Worm (Caenorhabditis elegans) whole organism, L1 larva: Measurements from ENCODE around the gene C09F12.3.

ENCODE experiments used
- C04F5.9 ChIP-seq: sonication (generic microtip); optimal IDR thresholded peaks from 2 replicates; lab custom pipeline; 2016; ENCODE audit warnings: missing genetic modification characterization, missing compliant biosample characterization
- C16A3.4 ChIP-seq: fragments of 150-350 bp; optimal IDR thresholded peaks from 2 replicates; lab custom pipeline; 2014; ENCODE audit warnings: missing biosample characterization, missing genetic modification characterization
- F16B12.6 ChIP-seq: fragments of 150-350 bp; optimal IDR thresholded peaks from 2 replicates; lab custom pipeline; 2014; ENCODE audit warnings: missing biosample characterization, missing genetic modification characterization
- Y116A8C.19 ChIP-seq: sonication (generic microtip); optimal IDR thresholded peaks from 2 replicates; lab custom pipeline; 2016; ENCODE audit warnings: missing compliant biosample characterization, missing genetic modification characterization, borderline replicate concordance
- aha-1 ChIP-seq: fragments of 150-350 bp; optimal IDR thresholded peaks from 2 replicates; lab custom pipeline; 2014; ENCODE audit warnings: missing biosample characterization, missing genetic modification characterization
- ceh-63 ChIP-seq: fragments of 200-800 bp; sonication (Bioruptor generic); optimal IDR thresholded peaks from 2 replicates; lab custom pipeline; 2018; ENCODE audit warnings: mild to moderate bottlenecking, missing genetic modification characterization, missing compliant biosample characterization
- ceh-8 ChIP-seq: fragments of 200-800 bp; sonication (Bioruptor generic); optimal IDR thresholded peaks from 2 replicates; lab custom pipeline; 2018; ENCODE audit warnings: mild to moderate bottlenecking, missing genetic modification characterization, moderate library complexity, missing compliant biosample characterization
- ceh-82 ChIP-seq, 3 experiments: fragments of 150-350 bp in 1 of 3; sonication (generic microtip) in 2 of 3; optimal IDR thresholded peaks; 2 replicates each; lab custom pipeline; 2014 to 2017; ENCODE audit warnings: missing biosample characterization in 3 of 3, missing genetic modification characterization in 3 of 3
- ceh-88 ChIP-seq: fragments of 200-800 bp; sonication (Bioruptor generic); IDR thresholded peaks from 2 replicates; pipeline ENCODE4 v1.3.6; 2022; ENCODE audit warnings: missing genetic modification characterization, missing compliant biosample characterization
- ces-1 ChIP-seq: fragments of 150-350 bp; optimal IDR thresholded peaks from 2 replicates; lab custom pipeline; 2014; ENCODE audit warnings: missing biosample characterization, missing genetic modification reagents, missing genetic modification characterization
- dpl-1 ChIP-seq, 3 experiments: fragments of 150-350 bp in 2 of 3; sonication (generic microtip) in 1 of 3; optimal IDR thresholded peaks; 2 replicates each; lab custom pipeline; 2014 to 2017; ENCODE audit warnings: missing biosample characterization in 3 of 3, missing genetic modification characterization in 3 of 3, missing genetic modification reagents in 3 of 3
- dsc-1 ChIP-seq: sonication (generic microtip); optimal IDR thresholded peaks from 2 replicates; lab custom pipeline; 2016; ENCODE audit warnings: mild to moderate bottlenecking, missing genetic modification characterization, missing compliant biosample characterization
- efl-1 ChIP-seq, 4 experiments: fragments of 150-350 bp; optimal IDR thresholded peaks in 3 of 4; peaks in 1 of 4; 1 replicate in 1 of 4; 2 replicates in 3 of 4; lab custom pipeline; 2014; ENCODE audit warnings: missing biosample characterization in 2 of 4, missing genetic modification characterization in 2 of 4, missing genetic modification reagents in 2 of 4
- egl-13 ChIP-seq: sonication (generic microtip); optimal IDR thresholded peaks from 2 replicates; lab custom pipeline; 2016; ENCODE audit warnings: missing genotype, missing genetic modification reagents, missing genetic modification characterization, missing compliant biosample characterization
- elt-2 ChIP-seq: sonication (generic microtip); optimal IDR thresholded peaks from 2 replicates; lab custom pipeline; 2016; ENCODE audit warnings: missing genetic modification characterization, mild to moderate bottlenecking, inconsistent platforms, missing compliant biosample characterization, missing genetic modification reagents
- elt-3 ChIP-seq, 6 experiments: fragments of 150-350 bp in 1 of 6; sonication (generic microtip); optimal IDR thresholded peaks; 2 replicates each; lab custom pipeline; 2017 to 2018; ENCODE audit warnings: missing biosample characterization in 6 of 6, missing genetic modification characterization in 6 of 6, inconsistent platforms in 1 of 6
- ets-5 ChIP-seq: fragments of 200-800 bp; sonication (Bioruptor generic); IDR thresholded peaks from 2 replicates; pipeline ENCODE4 v1.3.6; 2022; ENCODE audit warnings: missing genetic modification characterization, missing compliant biosample characterization
- fkh-8 ChIP-seq: sonication (generic microtip); optimal IDR thresholded peaks from 2 replicates; lab custom pipeline; 2016; ENCODE audit warnings: mild to moderate bottlenecking, missing genetic modification characterization, missing compliant biosample characterization
- hlh-4 ChIP-seq: sonication (generic microtip); optimal IDR thresholded peaks from 2 replicates; lab custom pipeline; 2016; ENCODE audit warnings: mild to moderate bottlenecking, missing genetic modification characterization, missing compliant biosample characterization
- isw-1 ChIP-seq: fragments of 200-800 bp; sonication (Bioruptor generic); IDR thresholded peaks from 2 replicates; pipeline ENCODE4 v1.3.6; 2022; ENCODE audit warnings: missing genetic modification characterization, missing compliant biosample characterization
- jun-1 ChIP-seq: fragments of 150-350 bp; optimal IDR thresholded peaks from 2 replicates; lab custom pipeline; 2014; ENCODE audit warnings: missing biosample characterization, missing genetic modification reagents, missing genetic modification characterization
- lin-13 ChIP-seq: fragments of 150-350 bp; optimal IDR thresholded peaks from 2 replicates; lab custom pipeline; 2014; ENCODE audit warnings: missing biosample characterization, missing genetic modification reagents, missing genetic modification characterization
- lin-14 ChIP-seq: fragments of 200-800 bp; sonication (Bioruptor generic); optimal IDR thresholded peaks from 2 replicates; lab custom pipeline; 2018; ENCODE audit warnings: mild to moderate bottlenecking, missing genetic modification characterization, moderate library complexity, missing compliant biosample characterization
- lin-15B ChIP-seq: fragments of 150-350 bp; sonication (generic microtip); optimal IDR thresholded peaks from 3 replicates; lab custom pipeline; 2014; ENCODE audit warnings: missing biosample characterization, missing genetic modification characterization
- lin-39 ChIP-seq: fragments of 150-350 bp; optimal IDR thresholded peaks from 2 replicates; lab custom pipeline; 2014; ENCODE audit warnings: missing biosample characterization, missing genetic modification reagents, missing genetic modification characterization
- lir-3 ChIP-seq: sonication (generic microtip); optimal IDR thresholded peaks from 2 replicates; lab custom pipeline; 2016; ENCODE audit warnings: mild to moderate bottlenecking, missing genetic modification characterization, moderate library complexity, missing compliant biosample characterization; ENCODE audit not compliant: poor library complexity
- lsy-2 ChIP-seq, 2 experiments: fragments of 150-350 bp; optimal IDR thresholded peaks; 2 replicates each; lab custom pipeline; 2014; ENCODE audit warnings: missing biosample characterization in 2 of 2, missing genetic modification characterization in 2 of 2
- mab-9 ChIP-seq: fragments of 200-800 bp; sonication (Bioruptor generic); IDR thresholded peaks from 2 replicates; pipeline ENCODE4 v1.3.6; 2022; ENCODE audit warnings: missing genetic modification reagents, missing genetic modification characterization, missing compliant biosample characterization
- mef-2 ChIP-seq: fragments of 150-350 bp; optimal IDR thresholded peaks from 2 replicates; lab custom pipeline; 2014; ENCODE audit warnings: missing biosample characterization, missing genetic modification characterization
- nhr-11 ChIP-seq: fragments of 150-350 bp; optimal IDR thresholded peaks from 2 replicates; lab custom pipeline; 2014; ENCODE audit warnings: missing biosample characterization, missing genetic modification characterization
- nhr-19 ChIP-seq: fragments of 200-800 bp; sonication (Bioruptor generic); conservative IDR thresholded peaks from 2 replicates; pipeline ENCODE4 v1.3.6; 2022; ENCODE audit warnings: missing genetic modification characterization, missing compliant biosample characterization
- nhr-28 ChIP-seq: fragments of 150-350 bp; optimal IDR thresholded peaks from 2 replicates; lab custom pipeline; 2014; ENCODE audit warnings: missing biosample characterization, missing genetic modification characterization
- nhr-47 ChIP-seq: sonication (generic microtip); optimal IDR thresholded peaks from 2 replicates; lab custom pipeline; 2016; ENCODE audit warnings: mild to moderate bottlenecking, missing genetic modification characterization, moderate library complexity, missing compliant biosample characterization
- nhr-76 ChIP-seq: sonication (generic microtip); optimal IDR thresholded peaks from 2 replicates; lab custom pipeline; 2017; ENCODE audit warnings: missing biosample characterization, missing genetic modification characterization
- nhr-84 ChIP-seq: sonication (generic microtip); optimal IDR thresholded peaks from 2 replicates; lab custom pipeline; 2017; ENCODE audit warnings: missing biosample characterization, missing genetic modification characterization
- nhr-90 ChIP-seq: sonication (generic microtip); optimal IDR thresholded peaks from 2 replicates; lab custom pipeline; 2016; ENCODE audit warnings: mild to moderate bottlenecking, missing genetic modification characterization, missing compliant biosample characterization; ENCODE audit not compliant: poor library complexity
- pag-3 ChIP-seq: sonication (generic microtip); optimal IDR thresholded peaks from 2 replicates; lab custom pipeline; 2017; ENCODE audit warnings: missing genetic modification characterization, mild to moderate bottlenecking, missing compliant biosample characterization, antibody characterized with exemption, borderline replicate concordance; ENCODE audit not compliant: insufficient read depth
- pax-3 ChIP-seq: fragments of 200-800 bp; sonication (Bioruptor generic); optimal IDR thresholded peaks from 2 replicates; lab custom pipeline; 2018; ENCODE audit warnings: mild to moderate bottlenecking, missing genetic modification characterization, moderate library complexity, missing compliant biosample characterization
- pqm-1 ChIP-seq: sonication (generic microtip); optimal IDR thresholded peaks from 3 replicates; lab custom pipeline; 2017; ENCODE audit warnings: missing biosample characterization, missing genetic modification characterization
- skn-1 ChIP-seq: fragments of 150-350 bp; optimal IDR thresholded peaks from 2 replicates; lab custom pipeline; 2014; ENCODE audit warnings: missing biosample characterization, missing genetic modification characterization
- snpc-4 ChIP-seq: fragments of 150-350 bp; optimal IDR thresholded peaks from 2 replicates; lab custom pipeline; 2014; ENCODE audit warnings: missing biosample characterization, missing genetic modification characterization
- sox-4 ChIP-seq: sonication (generic microtip); optimal IDR thresholded peaks from 2 replicates; lab custom pipeline; 2016; ENCODE audit warnings: missing genetic modification characterization, missing compliant biosample characterization
- tlp-1 ChIP-seq: fragments of 150-350 bp; optimal IDR thresholded peaks from 2 replicates; lab custom pipeline; 2014; ENCODE audit warnings: missing biosample characterization, missing genetic modification characterization
- unc-130 ChIP-seq: fragments of 150-350 bp; optimal IDR thresholded peaks from 2 replicates; lab custom pipeline; 2017; ENCODE audit warnings: missing biosample characterization, missing genetic modification characterization, inconsistent platforms
- unc-30 ChIP-seq: sonication (generic microtip); optimal IDR thresholded peaks from 2 replicates; lab custom pipeline; 2017; ENCODE audit warnings: missing biosample characterization, missing genetic modification characterization
- unc-62 ChIP-seq: fragments of 150-350 bp; optimal IDR thresholded peaks from 2 replicates; lab custom pipeline; 2014; ENCODE audit warnings: missing biosample characterization, missing genetic modification reagents, missing genetic modification characterization
- unc-86 ChIP-seq: sonication (generic microtip); optimal IDR thresholded peaks from 2 replicates; lab custom pipeline; 2016; ENCODE audit warnings: missing genetic modification characterization, missing compliant biosample characterization
- unc-98 ChIP-seq: fragments of 200-800 bp; sonication (Bioruptor generic); IDR thresholded peaks from 2 replicates; pipeline ENCODE4 v1.3.6; 2022; ENCODE audit warnings: missing genetic modification characterization, missing compliant biosample characterization
- vab-15 ChIP-seq: sonication (generic microtip); optimal IDR thresholded peaks from 2 replicates; lab custom pipeline; 2017; ENCODE audit warnings: missing genotype, mild to moderate bottlenecking, missing genetic modification characterization, missing compliant biosample characterization
- zag-1 ChIP-seq: fragments of 150-350 bp; optimal IDR thresholded peaks from 2 replicates; lab custom pipeline; 2014; ENCODE audit warnings: missing biosample characterization, missing genetic modification characterization

C09F12.3 gene

DNA sequence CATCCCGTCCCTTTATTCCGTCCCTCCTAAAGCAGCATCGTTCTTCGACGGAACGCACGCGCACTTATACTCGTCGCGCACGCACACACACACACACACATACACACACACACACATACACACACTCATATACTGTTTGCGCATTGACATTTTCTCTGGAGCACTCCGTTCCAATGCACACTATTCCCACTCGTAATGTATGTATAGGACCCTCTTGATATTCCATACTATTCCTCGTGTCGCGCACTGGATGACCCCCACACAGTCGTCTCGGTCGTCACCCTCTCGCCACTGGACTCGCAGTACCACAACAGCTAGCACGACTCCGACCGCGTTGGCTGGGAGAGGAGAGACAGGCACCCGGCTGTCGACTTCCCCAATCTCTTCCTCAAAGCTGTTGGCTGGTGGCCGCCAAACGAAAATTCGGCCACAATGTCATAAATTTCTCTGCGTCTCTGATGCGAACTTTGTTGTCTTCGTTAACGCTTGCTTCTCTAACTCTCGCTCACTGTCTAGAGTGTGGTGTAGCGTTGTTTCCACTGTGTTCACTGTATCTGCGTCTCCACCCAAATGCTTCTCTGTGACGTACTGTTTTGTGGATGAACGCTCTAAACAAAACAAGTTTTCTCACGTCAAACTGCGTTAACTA, 11.5 kb downstream of the C09F12.3 start (continued):
- TF ChIP-seq lir-3 (tag; lab: Kevin White, UChicago) = peak; percentile 86
- peak; percentile 89 for TF ChIP-seq fkh-8 (tag; lab: Kevin White, UChicago)
- TF ChIP-seq C04F5.9 (tag; lab: Kevin White, UChicago) = peak; percentile 38
- no peak for TF ChIP-seq hlh-4 (tag; lab: Kevin White, UChicago)
- peak; percentile 88 for TF ChIP-seq C16A3.4 (tag; lab: Kevin White, UChicago)
- peak; percentile 72 for TF ChIP-seq pax-3
- peak; percentile 83 for TF ChIP-seq nhr-19 (GFP tag; lab: Robert Waterston, UW)
- peak; percentile 80 for TF ChIP-seq sox-4
- peak; percentile 91 for TF ChIP-seq egl-13 (tag; lab: Kevin White, UChicago)
- peak; percentile 38 to 77 (median 72) for TF ChIP-seq ceh-82 (tag; optimal IDR thresholded peaks at IDR 0.05; lab: Kevin White, UChicago)
- peak; percentile 76 for TF ChIP-seq nhr-11
- no peak for TF ChIP-seq ets-5 (GFP tag; lab: Robert Waterston, UW)
- TF ChIP-seq ceh-88 (GFP tag; lab: Robert Waterston, UW) = peak; percentile 69
- TF ChIP-seq unc-62 = no peak
- TF ChIP-seq efl-1 (optimal IDR thresholded peaks at IDR 0.05; lab: Kevin White, UChicago) = peak; percentile 64 to 73
- TF ChIP-seq efl-1 (GFP tag; optimal IDR thresholded peaks at IDR 0.05 in 1 of 2; lab: Kevin White, UChicago) = peak; percentile 27 to 95
- peak; percentile 40 for TF ChIP-seq nhr-76
- no peak for TF ChIP-seq ces-1
- TF ChIP-seq ceh-8 = peak; percentile 64
- peak in 5 of 6 experiments; percentile 15 to 84 (median 42) for TF ChIP-seq elt-3 (tag; optimal IDR thresholded peaks at IDR 0.05; lab: Kevin White, UChicago)
- no peak for TF ChIP-seq nhr-28
- no peak for TF ChIP-seq tlp-1 (tag; lab: Kevin White, UChicago)
- peak; percentile 73 for TF ChIP-seq skn-1
- peak; percentile 65 for TF ChIP-seq pag-3 (tag; lab: Kevin White, UChicago)
- TF ChIP-seq lin-39 (tag; lab: Kevin White, UChicago) = peak; percentile 36
- TF ChIP-seq mab-9 (GFP tag; lab: Robert Waterston, UW) = peak; percentile 72
- TF ChIP-seq aha-1 (tag; lab: Kevin White, UChicago) = peak; percentile 82
- peak; percentile 89 for TF ChIP-seq lin-13 (GFP tag; lab: Kevin White, UChicago)
- TF ChIP-seq nhr-84 (tag; lab: Kevin White, UChicago) = no peak
- TF ChIP-seq jun-1 (tag; lab: Kevin White, UChicago) = peak; percentile 86
- peak; percentile 10 for TF ChIP-seq lin-15B (tag; lab: Kevin White, UChicago)
- TF ChIP-seq unc-98 (GFP tag; lab: Robert Waterston, UW) = peak; percentile 56
- TF ChIP-seq zag-1 = peak; percentile 72
- TF ChIP-seq lin-14 (GFP tag; lab: Kevin White, UChicago) = peak; percentile 99
- TF ChIP-seq unc-30 = no peak
- peak; percentile 75 to 89 for TF ChIP-seq lsy-2 (tag; optimal IDR thresholded peaks at IDR 0.05; lab: Kevin White, UChicago)
- TF ChIP-seq ceh-63 (GFP tag; lab: Kevin White, UChicago) = peak; percentile 33
- TF ChIP-seq mef-2 (tag; lab: Kevin White, UChicago) = peak; percentile 82
- TF ChIP-seq pqm-1 (tag; lab: Kevin White, UChicago) = no peak
- TF ChIP-seq nhr-90 = peak; percentile 89
- TF ChIP-seq Y116A8C.19 (tag; lab: Kevin White, UChicago) = peak; percentile 1
- peak; percentile 71 for TF ChIP-seq isw-1
- TF ChIP-seq dsc-1 (tag; lab: Kevin White, UChicago) = peak; percentile 86
- TF ChIP-seq F16B12.6 = no peak
- TF ChIP-seq nhr-47 (tag; lab: Kevin White, UChicago) = peak; percentile 94
- peak; percentile 65 for TF ChIP-seq unc-130 (tag; lab: Kevin White, UChicago)
- peak; percentile 32 to 51 (median 40) for TF ChIP-seq dpl-1 (GFP tag; optimal IDR thresholded peaks at IDR 0.05; lab: Kevin White, UChicago)
- TF ChIP-seq unc-86 (tag; lab: Kevin White, UChicago) = peak; percentile 93
- peak; percentile 62 for TF ChIP-seq snpc-4 (tag; lab: Kevin White, UChicago)
- peak; percentile 65 for TF ChIP-seq elt-2 (tag; lab: Kevin White, UChicago)
- no peak for TF ChIP-seq vab-15 (tag; lab: Kevin White, UChicago)
